Worm (Caenorhabditis elegans) whole organism, L4 larva: Measurements from ENCODE around the gene lbp-4.

Experiments used
- D1046.2 ChIP-seq: fragments of 200-800 bp; sonication (Bioruptor generic); IDR thresholded peaks from 2 replicates; pipeline ENCODE4 v1.3.6; 2022; ENCODE audit warnings: missing genetic modification characterization, missing compliant biosample characterization
- F37D6.2 ChIP-seq: sonication (generic microtip); optimal IDR thresholded peaks from 2 replicates; lab custom pipeline; 2016; ENCODE audit warnings: mild to moderate bottlenecking, missing genetic modification characterization, missing compliant biosample characterization
- F49E8.2 ChIP-seq: sonication (generic microtip); optimal IDR thresholded peaks from 2 replicates; lab custom pipeline; 2016; ENCODE audit warnings: missing compliant biosample characterization, mild to moderate bottlenecking, missing genetic modification characterization, borderline replicate concordance
- R02D3.7 ChIP-seq: fragments of 150-350 bp; sonication (generic microtip); optimal IDR thresholded peaks from 3 replicates; lab custom pipeline; 2014; ENCODE audit warnings: missing biosample characterization, missing genetic modification characterization
- T26A8.4 ChIP-seq: fragments of 200-800 bp; sonication (Bioruptor generic); IDR thresholded peaks from 2 replicates; pipeline ENCODE4 v1.3.6; 2022; ENCODE audit warnings: missing genetic modification characterization, missing compliant biosample characterization
- Y105C5A.15 ChIP-seq: fragments of 200-800 bp; sonication (Bioruptor generic); IDR thresholded peaks from 2 replicates; pipeline ENCODE4 v1.3.6; 2022; ENCODE audit warnings: missing genetic modification characterization, missing compliant biosample characterization
- Y5F2A.4 ChIP-seq: fragments of 200-800 bp; sonication (Bioruptor generic); optimal IDR thresholded peaks from 2 replicates; lab custom pipeline; 2018; ENCODE audit warnings: mild to moderate bottlenecking, missing genetic modification characterization, missing compliant biosample characterization
- Y75B8A.6 ChIP-seq: fragments of 200-800 bp; sonication (Bioruptor generic); IDR thresholded peaks from 2 replicates; pipeline ENCODE4 v1.3.6; 2022; ENCODE audit warnings: missing genetic modification reagents, missing genetic modification characterization, missing compliant biosample characterization
- ama-1 ChIP-seq: fragments of 150-350 bp; optimal IDR thresholded peaks from 2 replicates; lab custom pipeline; 2014; ENCODE audit warnings: inconsistent platforms, mixed read lengths
- arid-1 ChIP-seq: fragments of 200-800 bp; sonication (Bioruptor generic); conservative IDR thresholded peaks from 2 replicates; pipeline ENCODE4 v1.3.6; 2022; ENCODE audit warnings: missing genetic modification reagents, missing genetic modification characterization, missing compliant biosample characterization
- ceh-28 ChIP-seq: fragments of 150-350 bp; optimal IDR thresholded peaks from 2 replicates; lab custom pipeline; 2014; ENCODE audit warnings: missing biosample characterization, missing genetic modification reagents, missing genetic modification characterization
- ceh-82 ChIP-seq: sonication (generic microtip); optimal IDR thresholded peaks from 2 replicates; lab custom pipeline; 2017; ENCODE audit warnings: missing biosample characterization, missing genetic modification characterization
- ctbp-1 ChIP-seq: fragments of 200-800 bp; sonication (Bioruptor generic); IDR thresholded peaks from 2 replicates; pipeline ENCODE4 v1.3.6; 2022; ENCODE audit warnings: missing genetic modification reagents, missing genetic modification characterization, missing compliant biosample characterization
- dmd-8 ChIP-seq: fragments of 200-800 bp; sonication (Bioruptor generic); IDR thresholded peaks from 2 replicates; pipeline ENCODE4 v1.3.6; 2022; ENCODE audit warnings: missing genetic modification characterization, missing compliant biosample characterization
- dve-1 ChIP-seq: sonication (generic microtip); optimal IDR thresholded peaks from 2 replicates; lab custom pipeline; 2017; ENCODE audit warnings: antibody characterized with exemption, mild to moderate bottlenecking, missing genetic modification characterization, missing compliant biosample characterization; ENCODE audit not compliant: insufficient read depth
- egl-27 ChIP-seq: sonication (generic microtip); optimal IDR thresholded peaks from 3 replicates; lab custom pipeline; 2017; ENCODE audit warnings: missing biosample characterization, missing genetic modification reagents, missing genetic modification characterization
- egl-43 ChIP-seq: fragments of 200-800 bp; sonication (Bioruptor generic); IDR thresholded peaks from 2 replicates; pipeline ENCODE4 v1.3.6; 2022; ENCODE audit warnings: missing genetic modification reagents, missing genetic modification characterization, missing compliant biosample characterization
- fos-1 ChIP-seq: fragments of 150-350 bp; optimal IDR thresholded peaks from 2 replicates; lab custom pipeline; 2014; ENCODE audit warnings: missing biosample characterization, missing genetic modification characterization
- hif-1 ChIP-seq, 2 experiments: sonication (generic microtip); optimal IDR thresholded peaks; 2 replicates each; lab custom pipeline; 2016 to 2017; ENCODE audit warnings: missing compliant biosample characterization in 2 of 2, missing genetic modification characterization in 2 of 2, missing genetic modification reagents in 2 of 2, missing genotype in 2 of 2, mild to moderate bottlenecking in 1 of 2
- hlh-30 ChIP-seq: sonication (generic microtip); optimal IDR thresholded peaks from 2 replicates; lab custom pipeline; 2017; ENCODE audit warnings: antibody characterized with exemption, mild to moderate bottlenecking, missing genetic modification characterization, missing compliant biosample characterization; ENCODE audit not compliant: insufficient read depth
- jun-1 ChIP-seq: fragments of 150-350 bp; optimal IDR thresholded peaks from 2 replicates; lab custom pipeline; 2014; ENCODE audit warnings: missing biosample characterization, missing genetic modification reagents, missing genetic modification characterization
- lim-7 ChIP-seq: fragments of 200-800 bp; sonication (Bioruptor generic); IDR thresholded peaks from 2 replicates; pipeline ENCODE4 v1.3.6; 2022; ENCODE audit warnings: missing genetic modification characterization, missing compliant biosample characterization
- lin-29 ChIP-seq: fragments of 200-800 bp; sonication (Bioruptor generic); IDR thresholded peaks from 2 replicates; pipeline ENCODE4 v1.3.6; 2022; ENCODE audit warnings: missing genetic modification reagents, missing genetic modification characterization, missing compliant biosample characterization
- lin-38 ChIP-seq: fragments of 200-800 bp; sonication (Bioruptor generic); IDR thresholded peaks from 2 replicates; pipeline ENCODE4 v1.3.6; 2022; ENCODE audit warnings: missing genetic modification reagents, missing genetic modification characterization, missing compliant biosample characterization
- mdt-29 ChIP-seq: fragments of 200-800 bp; sonication (Bioruptor generic); IDR thresholded peaks from 2 replicates; pipeline ENCODE4 v1.3.6; 2022; ENCODE audit warnings: missing genetic modification reagents, missing genetic modification characterization, missing compliant biosample characterization
- mep-1 ChIP-seq: fragments of 150-350 bp; sonication (generic microtip); optimal IDR thresholded peaks from 3 replicates; lab custom pipeline; 2014; ENCODE audit warnings: missing biosample characterization, missing genetic modification characterization
- mes-2 ChIP-seq: sonication (generic microtip); optimal IDR thresholded peaks from 2 replicates; lab custom pipeline; 2016; ENCODE audit warnings: missing genotype, mild to moderate bottlenecking, missing genetic modification characterization, missing compliant biosample characterization; ENCODE audit not compliant: poor library complexity, severe bottlenecking
- mxl-2 ChIP-seq: fragments of 200-800 bp; sonication (Bioruptor generic); conservative IDR thresholded peaks from 2 replicates; pipeline ENCODE4 v1.3.6; 2022; ENCODE audit warnings: missing genetic modification reagents, missing genetic modification characterization, missing compliant biosample characterization
- nhr-10 ChIP-seq: fragments of 150-350 bp; optimal IDR thresholded peaks from 2 replicates; lab custom pipeline; 2014; ENCODE audit warnings: missing biosample characterization, missing genetic modification characterization
- nhr-102 ChIP-seq: sonication (generic microtip); optimal IDR thresholded peaks from 2 replicates; lab custom pipeline; 2016; ENCODE audit warnings: mild to moderate bottlenecking, missing genetic modification characterization, moderate library complexity, missing compliant biosample characterization
- nhr-111 ChIP-seq: fragments of 200-800 bp; sonication (Bioruptor generic); optimal IDR thresholded peaks from 2 replicates; lab custom pipeline; 2018; ENCODE audit warnings: mild to moderate bottlenecking, missing genetic modification characterization, missing compliant biosample characterization
- nhr-28 ChIP-seq: fragments of 150-350 bp; optimal IDR thresholded peaks from 2 replicates; lab custom pipeline; 2014; ENCODE audit warnings: missing biosample characterization, missing genetic modification characterization
- rbr-2 ChIP-seq: sonication (generic microtip); optimal IDR thresholded peaks from 2 replicates; lab custom pipeline; 2016; ENCODE audit warnings: missing genotype, missing genetic modification characterization, missing compliant biosample characterization
- sdz-12 ChIP-seq: fragments of 200-800 bp; sonication (Bioruptor generic); optimal IDR thresholded peaks from 2 replicates; lab custom pipeline; 2018; ENCODE audit warnings: mild to moderate bottlenecking, missing genetic modification characterization, missing compliant biosample characterization
- set-16 ChIP-seq: fragments of 200-800 bp; sonication (Bioruptor generic); IDR thresholded peaks from 2 replicates; pipeline ENCODE4 v1.3.6; 2022; ENCODE audit warnings: missing genetic modification reagents, missing genetic modification characterization, missing compliant biosample characterization
- snpc-1.2 ChIP-seq: fragments of 200-800 bp; sonication (Bioruptor generic); IDR thresholded peaks from 2 replicates; pipeline ENCODE4 v1.3.6; 2022; ENCODE audit warnings: missing genetic modification reagents, missing genetic modification characterization, missing compliant biosample characterization
- tra-1 ChIP-seq: fragments of 200-800 bp; sonication (Bioruptor generic); IDR thresholded peaks from 2 replicates; pipeline ENCODE4 v1.3.6; 2022; ENCODE audit warnings: missing genetic modification reagents, missing genetic modification characterization, missing compliant biosample characterization
- unc-39 ChIP-seq: sonication (generic microtip); optimal IDR thresholded peaks from 2 replicates; lab custom pipeline; 2017; ENCODE audit warnings: missing biosample characterization, missing genetic modification characterization
- unc-62 ChIP-seq, 3 experiments: fragments of 150-350 bp in 1 of 3; sonication (generic microtip); optimal IDR thresholded peaks in 2 of 3; peaks in 1 of 3; 1 replicate in 1 of 3; 2 replicates in 2 of 3; lab custom pipeline; 2014 to 2017; ENCODE audit warnings: missing biosample characterization in 3 of 3, missing genetic modification characterization in 3 of 3, missing genetic modification reagents in 3 of 3, missing genotype in 1 of 3
- vab-7 ChIP-seq: fragments of 200-800 bp; sonication (Bioruptor generic); IDR thresholded peaks from 2 replicates; pipeline ENCODE4 v1.3.6; 2022; ENCODE audit warnings: missing genetic modification reagents, missing genetic modification characterization, missing compliant biosample characterization
- zag-1 ChIP-seq: fragments of 150-350 bp; optimal IDR thresholded peaks from 2 replicates; lab custom pipeline; 2014; ENCODE audit warnings: missing biosample characterization, missing genetic modification characterization
- zfp-3 ChIP-seq: fragments of 200-800 bp; sonication (Bioruptor generic); conservative IDR thresholded peaks from 2 replicates; pipeline ENCODE4 v1.3.6; 2022; ENCODE audit warnings: missing genetic modification reagents, missing genetic modification characterization, missing compliant biosample characterization
- zip-11 ChIP-seq: fragments of 200-800 bp; sonication (Bioruptor generic); IDR thresholded peaks from 2 replicates; pipeline ENCODE4 v1.3.6; 2022; ENCODE audit warnings: missing genetic modification characterization, missing compliant biosample characterization

The lbp-4 gene

DNA sequence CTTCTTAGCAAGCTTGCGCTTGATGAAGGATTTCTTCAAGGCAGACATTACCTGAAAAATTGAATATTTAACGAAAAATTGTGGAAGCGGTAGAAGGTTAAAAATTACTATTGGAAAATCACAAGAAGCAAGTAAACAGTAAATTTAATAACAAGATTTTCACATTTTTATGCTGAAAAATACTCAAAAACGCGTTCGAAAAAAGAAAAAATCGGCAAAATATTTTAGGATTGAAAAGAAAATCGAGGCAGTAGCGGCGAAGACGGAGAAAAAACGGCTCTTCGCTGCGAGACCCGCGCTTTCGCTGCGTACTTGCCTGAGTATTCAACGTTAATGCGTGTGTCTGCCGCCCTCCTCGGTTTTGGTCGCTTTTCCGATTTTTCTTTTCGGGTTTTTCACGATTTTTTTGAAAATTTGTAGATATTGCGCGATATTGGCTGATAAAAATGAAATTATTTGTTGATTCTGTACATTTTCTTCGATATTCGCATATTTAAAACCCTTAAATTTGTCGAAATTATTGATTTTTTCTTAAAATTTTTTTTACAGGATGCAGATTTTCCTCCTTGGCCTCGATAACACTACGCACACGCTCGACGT is 44.2 kb upstream of the lbp-4 start, which contains the start of the genes rpl-39 and rps-30 (continued):
- TF ChIP-seq unc-39 (tag; lab: Kevin White, UChicago) (no peak), egl-43 (no peak), hif-1 (tag; optimal IDR thresholded peaks at IDR 0.05; lab: Kevin White, UChicago) (peak in 1 of 2 experiments; percentile 83), dve-1 (tag; lab: Kevin White, UChicago) (peak; percentile 83)

DNA sequence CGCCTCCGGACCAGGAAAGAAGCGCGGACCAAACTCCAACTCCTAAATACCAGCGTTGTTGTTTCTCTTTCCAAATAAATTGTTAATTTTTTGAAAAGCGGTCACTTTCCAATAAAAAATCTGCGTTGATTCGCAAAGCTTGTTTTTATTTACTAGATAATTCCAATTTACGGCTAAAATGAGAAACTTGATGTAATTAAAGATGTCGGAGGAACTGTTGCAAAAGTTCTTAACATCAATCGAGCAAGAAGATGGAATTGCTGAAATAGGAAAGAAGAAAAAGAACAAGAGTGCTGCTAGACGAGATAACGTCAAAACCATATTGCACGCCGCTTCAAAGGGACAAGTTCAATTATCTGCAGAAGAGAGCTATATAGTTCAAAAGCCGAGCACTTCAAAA is 43.3 kb upstream of the lbp-4 start, which contains the start of gene C26F1.3:
C26F1.3 (plus strand) TSS at position 203 of the 400 bp plus-strand sequence.
- TF ChIP-seq ctbp-1, result no peak
- peak; percentile 35; the same call in 1 of the 2 replicates for TF ChIP-seq Y105C5A.15 (GFP tag; lab: Robert Waterston, UW)
- TF ChIP-seq D1046.2 (GFP tag; lab: Robert Waterston, UW), result no peak
- TF ChIP-seq R02D3.7 (tag; lab: Kevin White, UChicago), result no peak
- TF ChIP-seq mxl-2, result no peak
- TF ChIP-seq Y75B8A.6 (GFP tag; lab: Robert Waterston, UW), result 0 out of 2 replicates have a peak, but pooled peaks have one; percentile 42
- TF ChIP-seq sdz-12, result no peak
- TF ChIP-seq nhr-111 (GFP tag; lab: Kevin White, UChicago), result no peak
- no peak for TF ChIP-seq ceh-82 (tag; lab: Kevin White, UChicago)
- no peak for TF ChIP-seq lim-7 (GFP tag; lab: Robert Waterston, UW)
- TF ChIP-seq F49E8.2 (tag; lab: Kevin White, UChicago), result no peak
- TF ChIP-seq ama-1 (lab: Kevin White, UChicago), result peak; percentile 60
- peak; percentile 4 for TF ChIP-seq mes-2 (tag; lab: Kevin White, UChicago)
- TF ChIP-seq nhr-28 (tag; lab: Kevin White, UChicago), result no peak
- TF ChIP-seq zip-11, result no peak
- TF ChIP-seq zag-1, result no peak
- TF ChIP-seq zfp-3, result no peak
- no peak for TF ChIP-seq Y5F2A.4 (GFP tag; lab: Kevin White, UChicago)
- TF ChIP-seq T26A8.4 (GFP tag; lab: Robert Waterston, UW), result no peak
- no peak for TF ChIP-seq mep-1
- no peak for TF ChIP-seq set-16 (GFP tag; lab: Robert Waterston, UW)
- no peak for TF ChIP-seq nhr-102
- TF ChIP-seq egl-27, result no peak
- TF ChIP-seq tra-1, result no peak
- TF ChIP-seq unc-62 (GFP tag; optimal IDR thresholded peaks at IDR 0.05 in 1 of 2; lab: Kevin White, UChicago), result no peak
- no peak for TF ChIP-seq unc-62 (tag; optimal IDR thresholded peaks at IDR 0.05; lab: Kevin White, UChicago)
- TF ChIP-seq unc-39 (tag; lab: Kevin White, UChicago), result no peak
- no peak for TF ChIP-seq lin-29 (GFP tag; lab: Robert Waterston, UW)
- TF ChIP-seq lin-38 (GFP tag; lab: Robert Waterston, UW), result peak; percentile 29; the same call in 1 of the 2 replicates
- no peak for TF ChIP-seq jun-1
- TF ChIP-seq arid-1 (GFP tag; lab: Robert Waterston, UW), result 0 out of 2 replicates have a peak, but pooled peaks have one; percentile 29
- TF ChIP-seq vab-7 (GFP tag; lab: Robert Waterston, UW), result no peak
- TF ChIP-seq nhr-10 (tag; lab: Kevin White, UChicago), result no peak
- TF ChIP-seq rbr-2 (tag; lab: Kevin White, UChicago), result no peak
- TF ChIP-seq ceh-28, result no peak
- 0 out of 2 replicates have a peak, but pooled peaks have one; percentile 27 for TF ChIP-seq dmd-8
- 0 out of 2 replicates have a peak, but pooled peaks have one; percentile 16 for TF ChIP-seq mdt-29 (GFP tag; lab: Robert Waterston, UW)
- no peak for TF ChIP-seq fos-1 (tag; lab: Kevin White, UChicago)
- TF ChIP-seq snpc-1.2 (GFP tag; lab: Robert Waterston, UW), result peak; percentile 12; the same call in 1 of the 2 replicates
- TF ChIP-seq hlh-30 (tag; lab: Kevin White, UChicago), result no peak
- TF ChIP-seq F37D6.2 (tag; lab: Kevin White, UChicago), result no peak
